Worm (Caenorhabditis elegans): ENCODE data around the gene F10D7.4.

F10D7.4 gene

ce11 chrX:17381975-17382374 is at the start of gene F10D7.4:
TSS of gene F10D7.4 (minus strand) at chrX:17382075.
- no peak for TF ChIP-seq mel-28 (tag; optimal IDR thresholded peaks at IDR 0.05; ENCODE audit: borderline replicate concordance)
- no peak for TF ChIP-seq F23B12.7 (tag; optimal IDR thresholded peaks at IDR 0.05; ENCODE audit: insufficient read depth)
- no peak for TF ChIP-seq ekl-4 (GFP tag; IDR thresholded peaks at IDR 0.05)
- no peak for TF ChIP-seq rcor-1 (GFP tag; IDR thresholded peaks at IDR 0.05)
- no peak for TF ChIP-seq nhr-179 (tag; optimal IDR thresholded peaks at IDR 0.05)
- no peak for TF ChIP-seq madf-10 (tag; optimal IDR thresholded peaks at IDR 0.05)
- TF ChIP-seq unc-62 (GFP tag; optimal IDR thresholded peaks at IDR 0.05): no peak
- TF ChIP-seq Y53F4B.3 (GFP tag; IDR thresholded peaks at IDR 0.05): no peak
- no peak for TF ChIP-seq nhr-90 (tag; optimal IDR thresholded peaks at IDR 0.05)
- TF ChIP-seq chd-7 (tag; optimal IDR thresholded peaks at IDR 0.05): no peak
- no peak for TF ChIP-seq lin-40 (tag; optimal IDR thresholded peaks at IDR 0.05)
- no peak for TF ChIP-seq lin-35 (GFP tag; optimal IDR thresholded peaks at IDR 0.05)
- no peak for TF ChIP-seq tbp1 (GFP tag; optimal IDR thresholded peaks at IDR 0.05)
- no peak for TF ChIP-seq mxl-1 (tag; optimal IDR thresholded peaks at IDR 0.05)
- no peak for TF ChIP-seq B0336.3 (GFP tag; IDR thresholded peaks at IDR 0.05)
- no peak for TF ChIP-seq tlf-1 (GFP tag; optimal IDR thresholded peaks at IDR 0.05)
- no peak for TF ChIP-seq rpc-1 (optimal IDR thresholded peaks at IDR 0.05)
- no peak for TF ChIP-seq rpc-1 (tag; optimal IDR thresholded peaks at IDR 0.05)
- no peak for TF ChIP-seq let-607 (tag; optimal IDR thresholded peaks at IDR 0.05)
- no peak for TF ChIP-seq hsf-1 (GFP tag; IDR thresholded peaks at IDR 0.05)

- TF ChIP-seq hmg-1.2 (GFP tag; IDR thresholded peaks at IDR 0.05) (no peak), gei-17 (GFP tag; optimal IDR thresholded peaks at IDR 0.05) (no peak), mel-28 (tag; optimal IDR thresholded peaks at IDR 0.05; ENCODE audit: borderline replicate concordance) (no peak), ccch-3 (GFP tag; optimal IDR thresholded peaks at IDR 0.05) (no peak), sea-2 (GFP tag; IDR thresholded peaks at IDR 0.05) (no peak), D2030.7 (GFP tag; IDR thresholded peaks at IDR 0.05) (no peak), dpl-1 (GFP tag; optimal IDR thresholded peaks at IDR 0.05) (no peak), pbrm-1 (GFP tag; IDR thresholded peaks at IDR 0.05) (no peak), ztf-22 (GFP tag; optimal IDR thresholded peaks at IDR 0.05) (no peak), K11D2.4 (GFP tag; IDR thresholded peaks at IDR 0.05) (no peak), Y56A3A.18 (GFP tag; IDR thresholded peaks at IDR 0.05) (no peak)
Measured at ce11 chrX:17428803-17429202, 46.9 kb upstream of the F10D7.4 start, which contains the start of gene pbo-6. TSS of gene pbo-6 (plus strand) at chrX:17429042.

- TF ChIP-seq lin-26 (GFP tag; IDR thresholded peaks at IDR 0.05) (0 out of 2 replicates have a peak, but pooled peaks have one; percentile 30), cebp-2 (GFP tag; IDR thresholded peaks at IDR 0.05) (no peak)
Measured at ce11 chrX:17427778-17428177, 45.9 kb upstream of the F10D7.4 start.

- TF ChIP-seq ccch-3 (GFP tag; optimal IDR thresholded peaks at IDR 0.05): no peak
- TF ChIP-seq ets-4 (GFP tag; optimal IDR thresholded peaks at IDR 0.05): no peak
- TF ChIP-seq nhr-80 (tag; optimal IDR thresholded peaks at IDR 0.05): no peak
- no peak for TF ChIP-seq snpc-1.3 (tag; optimal IDR thresholded peaks at IDR 0.05; ENCODE audit: insufficient read depth)
- no peak for TF ChIP-seq dpl-1 (GFP tag; optimal IDR thresholded peaks at IDR 0.05)
- TF ChIP-seq ZK185.1 (tag; optimal IDR thresholded peaks at IDR 0.05; ENCODE audit: poor library complexity, severe bottlenecking): no peak
- TF ChIP-seq lin-40 (tag; optimal IDR thresholded peaks at IDR 0.05): no peak
- TF ChIP-seq let-607 (tag; optimal IDR thresholded peaks at IDR 0.05): no peak
- no peak for TF ChIP-seq sdz-38 (tag; optimal IDR thresholded peaks at IDR 0.05)
- no peak for TF ChIP-seq snpc-1.1 (tag; optimal IDR thresholded peaks at IDR 0.05; ENCODE audit: insufficient read depth)
- TF ChIP-seq T26A5.8 (tag; optimal IDR thresholded peaks at IDR 0.05): no peak
- no peak for TF ChIP-seq lin-54 (GFP tag; optimal IDR thresholded peaks at IDR 0.05)
Measured at ce11 chrX:17426712-17427111, 44.8 kb upstream of the F10D7.4 start.
